Worm (Caenorhabditis elegans) whole organism, young adult: ENCODE data around the gene tost-1.

Experiments
- B0261.1 ChIP-seq: sonication (generic microtip); optimal IDR thresholded peaks from 2 replicates; lab custom pipeline; 2016; ENCODE audit warnings: mild to moderate bottlenecking, missing genetic modification characterization, moderate library complexity, missing compliant biosample characterization
- C06A6.2 ChIP-seq: fragments of 200-800 bp; sonication (Bioruptor generic); conservative IDR thresholded peaks from 2 replicates; pipeline ENCODE4 v1.3.6; 2022; ENCODE audit warnings: missing genetic modification characterization, missing compliant biosample characterization
- C17E4.6 ChIP-seq: fragments of 200-800 bp; sonication (Bioruptor generic); IDR thresholded peaks from 2 replicates; pipeline ENCODE4 v1.3.6; 2022; ENCODE audit warnings: missing genetic modification reagents, missing genetic modification characterization, missing compliant biosample characterization
- F10E7.11 ChIP-seq: sonication (generic microtip); optimal IDR thresholded peaks from 2 replicates; lab custom pipeline; 2017; ENCODE audit warnings: mild to moderate bottlenecking, missing genetic modification characterization, moderate library complexity, missing compliant biosample characterization
- F33H1.4 ChIP-seq: fragments of 200-800 bp; sonication (Bioruptor generic); IDR thresholded peaks from 2 replicates; pipeline ENCODE4 v1.3.6; 2022; ENCODE audit warnings: missing genetic modification reagents, missing genetic modification characterization, missing compliant biosample characterization
- K12H6.12 ChIP-seq: fragments of 200-800 bp; sonication (Bioruptor generic); optimal IDR thresholded peaks from 2 replicates; lab custom pipeline; 2018; ENCODE audit warnings: mild to moderate bottlenecking, missing genetic modification characterization, missing compliant biosample characterization
- T07F8.4 ChIP-seq: sonication (generic microtip); optimal IDR thresholded peaks from 2 replicates; lab custom pipeline; 2016; ENCODE audit warnings: mild to moderate bottlenecking, missing genetic modification characterization, moderate library complexity, missing compliant biosample characterization
- Y53F4B.3 ChIP-seq: fragments of 200-800 bp; sonication (Bioruptor generic); IDR thresholded peaks from 2 replicates; pipeline ENCODE4 v1.3.6; 2022; ENCODE audit warnings: missing genetic modification reagents, missing genetic modification characterization, missing compliant biosample characterization
- Y56A3A.18 ChIP-seq: fragments of 200-800 bp; sonication (Bioruptor generic); IDR thresholded peaks from 2 replicates; pipeline ENCODE4 v1.3.6; 2022; ENCODE audit warnings: missing genetic modification reagents, missing genetic modification characterization, missing compliant biosample characterization
- Y67H2A.10 ChIP-seq: fragments of 200-800 bp; sonication (Bioruptor generic); conservative IDR thresholded peaks from 2 replicates; pipeline ENCODE4 v1.3.6; 2022; ENCODE audit warnings: missing genetic modification reagents, missing genetic modification characterization, missing compliant biosample characterization
- Y79H2A.3 ChIP-seq: fragments of 200-800 bp; sonication (Bioruptor generic); conservative IDR thresholded peaks from 2 replicates; pipeline ENCODE4 v1.3.6; 2022; ENCODE audit warnings: missing genetic modification reagents, missing genetic modification characterization, missing compliant biosample characterization
- aptf-3 ChIP-seq: fragments of 200-800 bp; sonication (Bioruptor generic); IDR thresholded peaks from 2 replicates; pipeline ENCODE4 v1.3.6; 2022; ENCODE audit warnings: missing genetic modification characterization, missing compliant biosample characterization
- attf-5 ChIP-seq: fragments of 200-800 bp; sonication (Bioruptor generic); optimal IDR thresholded peaks from 2 replicates; lab custom pipeline; 2018; ENCODE audit warnings: mild to moderate bottlenecking, missing genetic modification characterization, missing compliant biosample characterization
- cebp-1 ChIP-seq, 2 experiments: fragments of 200-800 bp in 1 of 2; sonication (Bioruptor generic) in 1 of 2; sonication (generic microtip) in 1 of 2; IDR thresholded peaks in 1 of 2; optimal IDR thresholded peaks in 1 of 2; 2 replicates each; pipeline versions ENCODE4 v1.3.6 to Lab custom; 2017 to 2022; ENCODE audit warnings: missing compliant biosample characterization in 2 of 2, missing genetic modification characterization in 2 of 2, mild to moderate bottlenecking in 1 of 2, missing genetic modification reagents in 1 of 2, moderate library complexity in 1 of 2
- cebp-2 ChIP-seq: fragments of 200-800 bp; sonication (Bioruptor generic); IDR thresholded peaks from 2 replicates; pipeline ENCODE4 v1.3.6; 2022; ENCODE audit warnings: missing genetic modification characterization, missing compliant biosample characterization
- ceh-91 ChIP-seq: fragments of 200-800 bp; sonication (Bioruptor generic); IDR thresholded peaks from 2 replicates; pipeline ENCODE4 v1.3.6; 2022; ENCODE audit warnings: missing genetic modification reagents, missing genetic modification characterization, missing compliant biosample characterization
- dox-1 ChIP-seq: fragments of 200-800 bp; sonication (Bioruptor generic); IDR thresholded peaks from 2 replicates; pipeline ENCODE4 v1.3.6; 2022; ENCODE audit warnings: missing genetic modification reagents, missing genetic modification characterization, missing compliant biosample characterization
- dpl-1 ChIP-seq: fragments of 150-350 bp; optimal IDR thresholded peaks from 2 replicates; lab custom pipeline; 2014; ENCODE audit warnings: missing biosample characterization, missing genetic modification reagents, missing genetic modification characterization
- egl-44 ChIP-seq: fragments of 200-800 bp; sonication (Bioruptor generic); IDR thresholded peaks from 2 replicates; pipeline ENCODE4 v1.3.6; 2022; ENCODE audit warnings: missing genetic modification reagents, missing genetic modification characterization, missing compliant biosample characterization
- ekl-4 ChIP-seq: fragments of 200-800 bp; sonication (Bioruptor generic); IDR thresholded peaks from 2 replicates; pipeline ENCODE4 v1.3.6; 2022; ENCODE audit warnings: missing genetic modification reagents, missing genetic modification characterization, missing compliant biosample characterization
- fkh-3 ChIP-seq: sonication (generic microtip); optimal IDR thresholded peaks from 2 replicates; lab custom pipeline; 2016; ENCODE audit warnings: mild to moderate bottlenecking, missing genetic modification characterization, missing compliant biosample characterization
- gei-17 ChIP-seq: fragments of 200-800 bp; sonication (Bioruptor generic); optimal IDR thresholded peaks from 2 replicates; lab custom pipeline; 2018; ENCODE audit warnings: mild to moderate bottlenecking, missing genetic modification characterization, missing compliant biosample characterization
- him-1 ChIP-seq: sonication (generic microtip); optimal IDR thresholded peaks from 2 replicates; lab custom pipeline; 2016; ENCODE audit warnings: missing genotype, missing genetic modification reagents, missing genetic modification characterization, missing compliant biosample characterization
- hmg-1.2 ChIP-seq: fragments of 200-800 bp; sonication (Bioruptor generic); IDR thresholded peaks from 2 replicates; pipeline ENCODE4 v1.3.6; 2022; ENCODE audit warnings: missing genetic modification reagents, missing genetic modification characterization, missing compliant biosample characterization
- lag-1 ChIP-seq: fragments of 200-800 bp; sonication (Bioruptor generic); IDR thresholded peaks from 2 replicates; pipeline ENCODE4 v1.3.6; 2022; ENCODE audit warnings: missing genetic modification reagents, missing genetic modification characterization, missing compliant biosample characterization
- lin-26 ChIP-seq: fragments of 200-800 bp; sonication (Bioruptor generic); IDR thresholded peaks from 2 replicates; pipeline ENCODE4 v1.3.6; 2022; ENCODE audit warnings: missing genetic modification reagents, missing genetic modification characterization, missing compliant biosample characterization
- lin-35 ChIP-seq, 3 experiments: fragments of 150-350 bp in 2 of 3; sonication (generic microtip) in 1 of 3; optimal IDR thresholded peaks; 2 replicates each; lab custom pipeline; 2014 to 2018; ENCODE audit warnings: missing biosample characterization in 3 of 3, missing genetic modification characterization in 3 of 3, missing genetic modification reagents in 3 of 3
- lir-1 ChIP-seq: fragments of 200-800 bp; sonication (Bioruptor generic); conservative IDR thresholded peaks from 2 replicates; pipeline ENCODE4 v1.3.6; 2022; ENCODE audit warnings: missing genetic modification reagents, missing genetic modification characterization, missing compliant biosample characterization
- lsy-27 ChIP-seq: sonication (generic microtip); optimal IDR thresholded peaks from 2 replicates; lab custom pipeline; 2017; ENCODE audit warnings: missing genetic modification characterization, mild to moderate bottlenecking, missing compliant biosample characterization, antibody characterized with exemption, missing genotype, borderline replicate concordance; ENCODE audit not compliant: insufficient read depth
- mcd-1 ChIP-seq: fragments of 200-800 bp; sonication (Bioruptor generic); IDR thresholded peaks from 2 replicates; pipeline ENCODE4 v1.3.6; 2022; ENCODE audit warnings: missing genetic modification reagents, missing genetic modification characterization, missing compliant biosample characterization
- mxl-1 ChIP-seq: sonication (generic microtip); optimal IDR thresholded peaks from 2 replicates; lab custom pipeline; 2016; ENCODE audit warnings: missing genetic modification characterization, missing compliant biosample characterization
- nfya-1 ChIP-seq: sonication (generic microtip); optimal IDR thresholded peaks from 2 replicates; lab custom pipeline; 2017; ENCODE audit warnings: antibody characterized with exemption, missing compliant biosample characterization, missing genetic modification characterization, borderline replicate concordance; ENCODE audit not compliant: insufficient read depth
- nhr-179 ChIP-seq: sonication (generic microtip); optimal IDR thresholded peaks from 2 replicates; lab custom pipeline; 2016; ENCODE audit warnings: mild to moderate bottlenecking, missing genetic modification characterization, missing compliant biosample characterization
- nhr-80 ChIP-seq: sonication (generic microtip); optimal IDR thresholded peaks from 2 replicates; lab custom pipeline; 2016; ENCODE audit warnings: missing genetic modification characterization, missing compliant biosample characterization
- nhr-90 ChIP-seq: sonication (generic microtip); optimal IDR thresholded peaks from 2 replicates; lab custom pipeline; 2016; ENCODE audit warnings: missing genotype, mild to moderate bottlenecking, missing genetic modification characterization, missing compliant biosample characterization
- pbrm-1 ChIP-seq: fragments of 200-800 bp; sonication (Bioruptor generic); IDR thresholded peaks from 2 replicates; pipeline ENCODE4 v1.3.6; 2022; ENCODE audit warnings: missing genetic modification reagents, missing genetic modification characterization, missing compliant biosample characterization
- pha-4 ChIP-seq: fragments of 150-350 bp; sonication (generic microtip); optimal IDR thresholded peaks from 2 replicates; lab custom pipeline; 2014; ENCODE audit warnings: missing biosample characterization, missing genetic modification reagents, missing genetic modification characterization
- rcor-1 ChIP-seq: fragments of 200-800 bp; sonication (Bioruptor generic); IDR thresholded peaks from 2 replicates; pipeline ENCODE4 v1.3.6; 2022; ENCODE audit warnings: missing genetic modification reagents, missing genetic modification characterization, missing compliant biosample characterization
- rec-8 ChIP-seq, 2 experiments: sonication (generic microtip); optimal IDR thresholded peaks; 2 replicates each; lab custom pipeline; 2016; ENCODE audit warnings: mild to moderate bottlenecking in 2 of 2, missing genetic modification characterization in 2 of 2, missing genetic modification reagents in 2 of 2, missing genotype in 2 of 2, missing biosample characterization in 1 of 2, missing compliant biosample characterization in 1 of 2, moderate library complexity in 1 of 2
- sdz-38 ChIP-seq: sonication (generic microtip); optimal IDR thresholded peaks from 2 replicates; lab custom pipeline; 2016; ENCODE audit warnings: missing genotype, missing genetic modification characterization, missing compliant biosample characterization
- sea-2 ChIP-seq: fragments of 200-800 bp; sonication (Bioruptor generic); IDR thresholded peaks from 2 replicates; pipeline ENCODE4 v1.3.6; 2022; ENCODE audit warnings: missing genetic modification characterization, missing compliant biosample characterization
- snpc-1.1 ChIP-seq: sonication (generic microtip); optimal IDR thresholded peaks from 2 replicates; lab custom pipeline; 2017; ENCODE audit warnings: missing genetic modification characterization, mild to moderate bottlenecking, missing compliant biosample characterization, antibody characterized with exemption, moderate library complexity, missing genotype, missing genetic modification reagents; ENCODE audit not compliant: insufficient read depth
- snpc-1.3 ChIP-seq: sonication (generic microtip); optimal IDR thresholded peaks from 2 replicates; lab custom pipeline; 2017; ENCODE audit warnings: missing genetic modification characterization, mild to moderate bottlenecking, missing compliant biosample characterization, antibody characterized with exemption, moderate library complexity, missing genotype, missing genetic modification reagents; ENCODE audit not compliant: insufficient read depth
- somi-1 ChIP-seq: fragments of 200-800 bp; sonication (Bioruptor generic); optimal IDR thresholded peaks from 2 replicates; lab custom pipeline; 2018; ENCODE audit warnings: mild to moderate bottlenecking, missing genetic modification characterization, missing compliant biosample characterization
- tbx-9 ChIP-seq: sonication (generic microtip); optimal IDR thresholded peaks from 2 replicates; lab custom pipeline; 2016; ENCODE audit warnings: borderline replicate concordance, missing genetic modification characterization, inconsistent platforms, missing compliant biosample characterization
- ztf-26 ChIP-seq: sonication (generic microtip); optimal IDR thresholded peaks from 2 replicates; lab custom pipeline; 2017; ENCODE audit warnings: missing genetic modification characterization, missing compliant biosample characterization

tost-1 gene

ce11 chrIII:4900260-4900659 is 22.1 kb upstream of the tost-1 start, which contains the start of gene tag-340 (continued):
- TF ChIP-seq Y67H2A.10 (GFP tag; lab: Robert Waterston, UW) = no peak

- TF ChIP-seq dox-1 (GFP tag; lab: Robert Waterston, UW) (peak; percentile 99), lin-26 (GFP tag; lab: Robert Waterston, UW) (peak; percentile 92), nhr-179 (tag; lab: Kevin White, UChicago) (no peak), cebp-2 (GFP tag; lab: Robert Waterston, UW) (no peak), dpl-1 (peak; percentile 32), C17E4.6 (GFP tag; lab: Robert Waterston, UW) (peak; percentile 87), snpc-1.3 (tag; lab: Kevin White, UChicago) (no peak), egl-44 (GFP tag; lab: Robert Waterston, UW) (peak; percentile 98), nfya-1 (tag; lab: Kevin White, UChicago) (no peak), lir-1 (peak; percentile 96), ekl-4 (peak; percentile 98), snpc-1.1 (tag; lab: Kevin White, UChicago) (no peak), him-1 (tag; lab: Kevin White, UChicago) (no peak), hmg-1.2 (GFP tag; lab: Robert Waterston, UW) (peak; percentile 95), aptf-3 (GFP tag; lab: Robert Waterston, UW) (no peak), attf-5 (GFP tag; lab: Kevin White, UChicago) (peak; percentile 99), lag-1 (GFP tag; lab: Robert Waterston, UW) (peak; percentile 86; the same call in 1 of the 2 replicates), K12H6.12 (peak; percentile 100), nhr-90 (peak; percentile 97), somi-1 (GFP tag; lab: Kevin White, UChicago) (peak; percentile 100), Y53F4B.3 (no peak), ceh-91 (GFP tag; lab: Robert Waterston, UW) (peak; percentile 64), T07F8.4 (tag; lab: Kevin White, UChicago) (peak; percentile 38), mxl-1 (tag; lab: Kevin White, UChicago) (peak; percentile 58), sea-2 (GFP tag; lab: Robert Waterston, UW) (peak; percentile 97), rcor-1 (GFP tag; lab: Robert Waterston, UW) (peak; percentile 96), ztf-26 (tag; lab: Kevin White, UChicago) (peak; percentile 99), Y79H2A.3 (peak; percentile 76), Y56A3A.18 (GFP tag; lab: Robert Waterston, UW) (peak; percentile 88), lin-35 (GFP tag; optimal IDR thresholded peaks at IDR 0.05; lab: Kevin White, UChicago) (peak in 2 of 3 experiments; percentile 68 to 96), pha-4 (tag; lab: Kevin White, UChicago) (peak; percentile 84), B0261.1 (tag; lab: Kevin White, UChicago) (peak; percentile 37), fkh-3 (tag; lab: Kevin White, UChicago) (no peak), F10E7.11 (tag; lab: Kevin White, UChicago) (peak; percentile 80), F33H1.4 (peak; percentile 78), mcd-1 (GFP tag; lab: Robert Waterston, UW) (peak; percentile 97), sdz-38 (no peak), C06A6.2 (GFP tag; lab: Robert Waterston, UW) (peak; percentile 100), pbrm-1 (GFP tag; lab: Robert Waterston, UW) (peak; percentile 97), nhr-80 (peak; percentile 99), cebp-1 (GFP tag; IDR thresholded peaks at IDR 0.05; lab: Robert Waterston, UW) (peak; percentile 87), cebp-1 (tag; optimal IDR thresholded peaks at IDR 0.05; lab: Kevin White, UChicago) (peak; percentile 98), gei-17 (GFP tag; lab: Kevin White, UChicago) (peak; percentile 92), rec-8 (tag; optimal IDR thresholded peaks at IDR 0.05; lab: Kevin White, UChicago) (no peak), tbx-9 (tag; lab: Kevin White, UChicago) (no peak), lsy-27 (tag; lab: Kevin White, UChicago) (no peak)
Observed at ce11 chrIII:4899728-4900127, 21.6 kb upstream of the tost-1 start.
